Fruit fly (Drosophila melanogaster): ENCODE data around the gene CG33796.

DNA sequence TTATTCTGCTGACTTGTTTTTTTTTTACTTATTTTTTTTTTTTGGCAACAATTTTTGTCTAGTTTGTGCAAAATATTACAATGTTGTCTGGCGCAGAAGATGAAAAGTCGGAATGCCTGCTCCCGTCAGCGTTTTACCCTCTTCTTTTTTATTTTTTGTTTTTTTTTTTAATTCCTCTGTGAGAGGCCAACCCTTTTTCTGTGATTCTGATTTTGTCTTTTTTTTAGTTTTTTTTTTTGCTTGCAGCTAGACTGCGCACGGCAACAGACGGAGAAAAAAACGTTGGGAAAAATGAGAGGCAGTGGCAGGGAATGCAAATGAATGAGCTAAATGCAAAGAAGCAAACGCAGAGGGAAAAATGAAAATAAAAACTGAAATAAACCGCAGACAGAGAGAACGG lies 16.8 kb downstream of the CG33796 start:
- TF ChIP-seq usp (GFP tag; optimal IDR thresholded peaks at IDR 0.05) (no peak), Dll (optimal IDR thresholded peaks at IDR 0.05) (no peak), psq (optimal IDR thresholded peaks at IDR 0.05) (no peak), CG8478 (optimal IDR thresholded peaks at IDR 0.05) (no peak), pan (optimal IDR thresholded peaks at IDR 0.05) (no peak)

All from whole organism.